Worm (Caenorhabditis elegans): ENCODE measurements around the gene fbxb-53.
A peak's percentile ranks its signal among the peaks of the same experiment; 100 is the strongest.

DNA sequence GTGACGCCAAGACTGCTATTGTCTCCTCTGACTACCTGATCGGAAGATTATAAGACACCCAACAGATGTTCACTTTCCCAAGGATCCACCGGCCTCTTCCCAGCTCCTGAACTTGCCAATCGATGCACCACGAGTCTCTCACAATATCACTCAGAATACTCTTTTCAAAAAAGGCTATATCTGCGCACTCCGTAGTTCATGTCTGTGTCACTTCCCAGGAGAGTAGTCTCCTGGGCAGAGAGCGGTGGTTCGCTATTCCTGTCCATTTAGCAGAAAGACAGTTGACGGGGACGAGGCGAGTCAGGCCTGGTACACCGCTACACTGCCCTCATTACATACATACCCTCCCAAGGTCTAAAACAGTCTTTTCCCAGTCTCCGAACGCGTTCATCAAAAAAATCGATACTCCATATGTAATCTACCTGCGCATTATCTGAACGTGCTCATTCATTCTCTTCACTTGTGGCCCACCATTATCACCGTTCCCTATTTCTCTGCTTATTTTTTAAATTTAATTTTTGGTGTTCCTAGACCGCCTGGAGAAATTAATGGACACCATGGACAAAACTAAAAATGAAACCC lies 41.8 kb upstream of the fbxb-53 start, which contains the start of gene btb-6:
- no peak for TF ChIP-seq snpc-4 (tag; optimal IDR thresholded peaks at IDR 0.05)
- TF ChIP-seq ztf-11 (tag; optimal IDR thresholded peaks at IDR 0.05) = no peak
- no peak for TF ChIP-seq nhr-237 (tag; optimal IDR thresholded peaks at IDR 0.05)
- no peak for TF ChIP-seq pha-4 (tag; optimal IDR thresholded peaks at IDR 0.05)
- no peak for TF ChIP-seq nhr-12 (tag; optimal IDR thresholded peaks at IDR 0.05)
- TF ChIP-seq ceh-39 (tag; optimal IDR thresholded peaks at IDR 0.05) = peak; percentile 9
- no peak for TF ChIP-seq elt-1 (tag; optimal IDR thresholded peaks at IDR 0.05; ENCODE audit: borderline replicate concordance, insufficient read depth)
- no peak for TF ChIP-seq unc-62 (GFP tag; optimal IDR thresholded peaks at IDR 0.05)
- no peak for TF ChIP-seq ces-1 (GFP tag; optimal IDR thresholded peaks at IDR 0.05)

Data from whole organism, mixed stage, embryonic.